Worm (Caenorhabditis elegans) whole organism, L4 larva: Measurements from ENCODE around the gene col-99.

Experiments
- D1046.2 ChIP-seq: fragments of 200-800 bp; sonication (Bioruptor generic); IDR thresholded peaks from 2 replicates; pipeline ENCODE4 v1.3.6; 2022; ENCODE audit warnings: missing genetic modification characterization, missing compliant biosample characterization
- F10B5.3 ChIP-seq: sonication (generic microtip); optimal IDR thresholded peaks from 2 replicates; lab custom pipeline; 2016; ENCODE audit warnings: mild to moderate bottlenecking, missing genetic modification characterization, missing compliant biosample characterization
- F26F4.8 ChIP-seq: fragments of 200-800 bp; sonication (Bioruptor generic); conservative IDR thresholded peaks from 2 replicates; pipeline ENCODE4 v1.3.6; 2022; ENCODE audit warnings: missing genetic modification characterization, missing compliant biosample characterization
- F37D6.2 ChIP-seq: sonication (generic microtip); optimal IDR thresholded peaks from 2 replicates; lab custom pipeline; 2016; ENCODE audit warnings: mild to moderate bottlenecking, missing genetic modification characterization, missing compliant biosample characterization
- F44E2.7 ChIP-seq: fragments of 200-800 bp; sonication (Bioruptor generic); IDR thresholded peaks from 2 replicates; pipeline ENCODE4 v2.1.2; 2022; ENCODE audit warnings: missing genetic modification characterization, missing compliant biosample characterization
- T26A8.4 ChIP-seq: fragments of 200-800 bp; sonication (Bioruptor generic); IDR thresholded peaks from 2 replicates; pipeline ENCODE4 v1.3.6; 2022; ENCODE audit warnings: missing genetic modification characterization, missing compliant biosample characterization
- Y48G9A.11 ChIP-seq: fragments of 200-800 bp; sonication (Bioruptor generic); IDR thresholded peaks from 2 replicates; pipeline ENCODE4 v1.3.6; 2022; ENCODE audit warnings: missing genetic modification reagents, missing genetic modification characterization, missing compliant biosample characterization
- Y75B8A.6 ChIP-seq: fragments of 200-800 bp; sonication (Bioruptor generic); IDR thresholded peaks from 2 replicates; pipeline ENCODE4 v1.3.6; 2022; ENCODE audit warnings: missing genetic modification reagents, missing genetic modification characterization, missing compliant biosample characterization
- ZK337.2 ChIP-seq: fragments of 200-800 bp; sonication (Bioruptor generic); IDR thresholded peaks from 2 replicates; pipeline ENCODE4 v1.3.6; 2022; ENCODE audit warnings: missing genetic modification reagents, missing genetic modification characterization, missing compliant biosample characterization
- ZK546.5 ChIP-seq, 2 experiments: sonication (generic microtip); optimal IDR thresholded peaks; 2 replicates each; lab custom pipeline; 2017; ENCODE audit warnings: missing biosample characterization in 2 of 2, missing genetic modification characterization in 2 of 2
- aha-1 ChIP-seq: fragments of 150-350 bp; peaks from one replicate; lab custom pipeline; 2014; ENCODE audit warnings: missing biosample characterization, missing genetic modification characterization
- ctbp-1 ChIP-seq: fragments of 200-800 bp; sonication (Bioruptor generic); IDR thresholded peaks from 2 replicates; pipeline ENCODE4 v1.3.6; 2022; ENCODE audit warnings: missing genetic modification reagents, missing genetic modification characterization, missing compliant biosample characterization
- dmd-8 ChIP-seq: fragments of 200-800 bp; sonication (Bioruptor generic); IDR thresholded peaks from 2 replicates; pipeline ENCODE4 v1.3.6; 2022; ENCODE audit warnings: missing genetic modification characterization, missing compliant biosample characterization
- dmd-9 ChIP-seq: fragments of 200-800 bp; sonication (Bioruptor generic); IDR thresholded peaks from 2 replicates; pipeline ENCODE4 v1.3.6; 2022; ENCODE audit warnings: missing genetic modification reagents, missing genetic modification characterization, missing compliant biosample characterization
- dpl-1 ChIP-seq: fragments of 150-350 bp; optimal IDR thresholded peaks from 2 replicates; lab custom pipeline; 2014; ENCODE audit warnings: missing biosample characterization, missing genetic modification reagents, missing genetic modification characterization
- duxl-1 ChIP-seq: sonication (generic microtip); optimal IDR thresholded peaks from 2 replicates; lab custom pipeline; 2016; ENCODE audit warnings: mild to moderate bottlenecking, missing genetic modification characterization, moderate library complexity, missing compliant biosample characterization; ENCODE audit not compliant: poor library complexity
- egl-43 ChIP-seq: fragments of 200-800 bp; sonication (Bioruptor generic); IDR thresholded peaks from 2 replicates; pipeline ENCODE4 v1.3.6; 2022; ENCODE audit warnings: missing genetic modification reagents, missing genetic modification characterization, missing compliant biosample characterization
- gei-8 ChIP-seq: fragments of 200-800 bp; sonication (Bioruptor generic); optimal IDR thresholded peaks from 2 replicates; lab custom pipeline; 2018; ENCODE audit warnings: mild to moderate bottlenecking, missing genetic modification characterization, missing compliant biosample characterization
- hlh-11 ChIP-seq: fragments of 200-800 bp; sonication (Bioruptor generic); optimal IDR thresholded peaks from 2 replicates; lab custom pipeline; 2018; ENCODE audit warnings: mild to moderate bottlenecking, missing genetic modification characterization, missing compliant biosample characterization
- hmg-1.1 ChIP-seq: fragments of 200-800 bp; sonication (Bioruptor generic); IDR thresholded peaks from 2 replicates; pipeline ENCODE4 v1.3.6; 2022; ENCODE audit warnings: missing genetic modification reagents, missing genetic modification characterization, missing compliant biosample characterization
- jun-1 ChIP-seq: fragments of 150-350 bp; optimal IDR thresholded peaks from 2 replicates; lab custom pipeline; 2014; ENCODE audit warnings: missing biosample characterization, missing genetic modification reagents, missing genetic modification characterization
- lin-29 ChIP-seq: fragments of 200-800 bp; sonication (Bioruptor generic); IDR thresholded peaks from 2 replicates; pipeline ENCODE4 v1.3.6; 2022; ENCODE audit warnings: missing genetic modification reagents, missing genetic modification characterization, missing compliant biosample characterization
- lin-38 ChIP-seq: fragments of 200-800 bp; sonication (Bioruptor generic); IDR thresholded peaks from 2 replicates; pipeline ENCODE4 v1.3.6; 2022; ENCODE audit warnings: missing genetic modification reagents, missing genetic modification characterization, missing compliant biosample characterization
- lir-3 ChIP-seq: sonication (generic microtip); optimal IDR thresholded peaks from 2 replicates; lab custom pipeline; 2016; ENCODE audit warnings: mild to moderate bottlenecking, missing genetic modification characterization, missing compliant biosample characterization
- madf-5 ChIP-seq, 2 experiments: fragments of 200-800 bp; sonication (Bioruptor generic); IDR thresholded peaks; 2 replicates each; pipeline ENCODE4 v1.3.6; 2022; ENCODE audit warnings: missing compliant biosample characterization in 2 of 2, missing genetic modification characterization in 2 of 2
- madf-9 ChIP-seq: fragments of 200-800 bp; sonication (Bioruptor generic); conservative IDR thresholded peaks from 2 replicates; pipeline ENCODE4 v1.3.6; 2022; ENCODE audit warnings: missing genetic modification reagents, missing genetic modification characterization, missing compliant biosample characterization
- mdl-1 ChIP-seq, 2 experiments: fragments of 150-350 bp in 1 of 2; sonication (generic microtip) in 1 of 2; optimal IDR thresholded peaks; 2 replicates each; lab custom pipeline; 2014 to 2017; ENCODE audit warnings: missing biosample characterization in 2 of 2, missing genetic modification characterization in 2 of 2
- mep-1 ChIP-seq: fragments of 150-350 bp; sonication (generic microtip); optimal IDR thresholded peaks from 3 replicates; lab custom pipeline; 2014; ENCODE audit warnings: missing biosample characterization, missing genetic modification characterization
- mes-2 ChIP-seq: sonication (generic microtip); optimal IDR thresholded peaks from 2 replicates; lab custom pipeline; 2016; ENCODE audit warnings: missing genotype, mild to moderate bottlenecking, missing genetic modification characterization, missing compliant biosample characterization; ENCODE audit not compliant: poor library complexity, severe bottlenecking
- mxl-3 ChIP-seq: fragments of 200-800 bp; sonication (Bioruptor generic); optimal IDR thresholded peaks from 2 replicates; lab custom pipeline; 2018; ENCODE audit warnings: mild to moderate bottlenecking, missing genetic modification characterization, missing compliant biosample characterization
- nhr-28 ChIP-seq: fragments of 150-350 bp; optimal IDR thresholded peaks from 2 replicates; lab custom pipeline; 2014; ENCODE audit warnings: missing biosample characterization, missing genetic modification characterization
- nhr-48 ChIP-seq: sonication (generic microtip); optimal IDR thresholded peaks from 2 replicates; lab custom pipeline; 2016; ENCODE audit warnings: mild to moderate bottlenecking, missing genetic modification characterization, missing compliant biosample characterization
- pha-4 ChIP-seq, 2 experiments: fragments of 150-350 bp in 1 of 2; fragments of 200-800 bp in 1 of 2; sonication (Bioruptor generic) in 1 of 2; IDR thresholded peaks in 1 of 2; optimal IDR thresholded peaks in 1 of 2; 2 replicates each; pipeline versions ENCODE4 v1.3.6 to Lab custom; 2014 to 2022; ENCODE audit warnings: missing genetic modification characterization in 2 of 2, missing genetic modification reagents in 2 of 2, missing biosample characterization in 1 of 2, missing compliant biosample characterization in 1 of 2
- rbr-2 ChIP-seq: sonication (generic microtip); optimal IDR thresholded peaks from 2 replicates; lab custom pipeline; 2016; ENCODE audit warnings: missing genotype, missing genetic modification characterization, missing compliant biosample characterization
- sdz-12 ChIP-seq: fragments of 200-800 bp; sonication (Bioruptor generic); optimal IDR thresholded peaks from 2 replicates; lab custom pipeline; 2018; ENCODE audit warnings: mild to moderate bottlenecking, missing genetic modification characterization, missing compliant biosample characterization
- spr-1 ChIP-seq: sonication (generic microtip); optimal IDR thresholded peaks from 2 replicates; lab custom pipeline; 2016; ENCODE audit warnings: mild to moderate bottlenecking, missing genetic modification characterization, missing compliant biosample characterization
- tra-1 ChIP-seq: fragments of 200-800 bp; sonication (Bioruptor generic); IDR thresholded peaks from 2 replicates; pipeline ENCODE4 v1.3.6; 2022; ENCODE audit warnings: missing genetic modification reagents, missing genetic modification characterization, missing compliant biosample characterization
- vab-7 ChIP-seq: fragments of 200-800 bp; sonication (Bioruptor generic); IDR thresholded peaks from 2 replicates; pipeline ENCODE4 v1.3.6; 2022; ENCODE audit warnings: missing genetic modification reagents, missing genetic modification characterization, missing compliant biosample characterization
- zfp-2 ChIP-seq: sonication (generic microtip); optimal IDR thresholded peaks from 2 replicates; lab custom pipeline; 2016; ENCODE audit warnings: mild to moderate bottlenecking, missing genetic modification characterization, missing compliant biosample characterization
- zfp-3 ChIP-seq: fragments of 200-800 bp; sonication (Bioruptor generic); conservative IDR thresholded peaks from 2 replicates; pipeline ENCODE4 v1.3.6; 2022; ENCODE audit warnings: missing genetic modification reagents, missing genetic modification characterization, missing compliant biosample characterization
- ztf-7 ChIP-seq: fragments of 150-350 bp; optimal IDR thresholded peaks from 2 replicates; lab custom pipeline; 2014; ENCODE audit warnings: missing biosample characterization, missing genetic modification characterization

The col-99 gene

ce11 chrIV:143807-144371 is 3.8 kb downstream of the col-99 start (continued):
- TF ChIP-seq pha-4 (GFP tag; IDR thresholded peaks at IDR 0.05; lab: Robert Waterston, UW) (peak; percentile 89), pha-4 (tag; optimal IDR thresholded peaks at IDR 0.05; lab: Kevin White, UChicago) (no peak), Y75B8A.6 (GFP tag; lab: Robert Waterston, UW) (peak; percentile 70; the same call in 1 of the 2 replicates), lin-38 (GFP tag; lab: Robert Waterston, UW) (peak; percentile 75), Y48G9A.11 (GFP tag; lab: Robert Waterston, UW) (peak; percentile 56), lir-3 (tag; lab: Kevin White, UChicago) (peak; percentile 64), T26A8.4 (GFP tag; lab: Robert Waterston, UW) (peak; percentile 57; the same call in 1 of the 2 replicates), lin-29 (GFP tag; lab: Robert Waterston, UW) (no peak), ztf-7 (peak; percentile 37), nhr-48 (tag; lab: Kevin White, UChicago) (no peak), aha-1 (peak; percentile 97), egl-43 (GFP tag; lab: Robert Waterston, UW) (peak; percentile 92), dmd-9 (GFP tag; lab: Robert Waterston, UW) (0 out of 2 replicates have a peak, but pooled peaks have one; percentile 51), F44E2.7 (GFP tag; lab: Robert Waterston, UW) (0 out of 2 replicates have a peak, but pooled peaks have one; percentile 67), D1046.2 (peak; percentile 79), spr-1 (tag; lab: Kevin White, UChicago) (peak; percentile 43), ZK337.2 (GFP tag; lab: Robert Waterston, UW) (peak; percentile 81; the same call in 1 of the 2 replicates), madf-9 (GFP tag; lab: Robert Waterston, UW) (peak; percentile 83), tra-1 (GFP tag; lab: Robert Waterston, UW) (peak; percentile 77; the same call in 1 of the 2 replicates), ZK546.5 (tag; optimal IDR thresholded peaks at IDR 0.05; lab: Kevin White, UChicago) (no peak), zfp-2 (tag; lab: Kevin White, UChicago) (peak; percentile 43), duxl-1 (tag; lab: Kevin White, UChicago) (peak; percentile 58), F10B5.3 (tag; lab: Kevin White, UChicago) (peak; percentile 40), jun-1 (tag; lab: Kevin White, UChicago) (no peak), mdl-1 (tag; optimal IDR thresholded peaks at IDR 0.05; lab: Kevin White, UChicago) (peak; percentile 63 to 97), gei-8 (GFP tag; lab: Kevin White, UChicago) (peak; percentile 40), mes-2 (tag; lab: Kevin White, UChicago) (peak; percentile 79), sdz-12 (GFP tag; lab: Kevin White, UChicago) (peak; percentile 49), vab-7 (GFP tag; lab: Robert Waterston, UW) (peak; percentile 90), nhr-28 (tag; lab: Kevin White, UChicago) (peak; percentile 8), dpl-1 (GFP tag; lab: Kevin White, UChicago) (no peak), zfp-3 (no peak; the same call in 1 of the 2 replicates), mxl-3 (GFP tag; lab: Kevin White, UChicago) (peak; percentile 72), dmd-8 (GFP tag; lab: Robert Waterston, UW) (peak; percentile 86), hmg-1.1 (GFP tag; lab: Robert Waterston, UW) (peak; percentile 95), madf-5 (GFP tag; IDR thresholded peaks at IDR 0.05; lab: Robert Waterston, UW) (peak in 1 of 2 experiments; percentile 81; a peak in 1 of 4 replicates), hlh-11 (tag; lab: Kevin White, UChicago) (peak; percentile 64), ctbp-1 (GFP tag; lab: Robert Waterston, UW) (peak; percentile 76), rbr-2 (tag; lab: Kevin White, UChicago) (peak; percentile 60), mep-1 (peak; percentile 73), F37D6.2 (peak; percentile 34), F26F4.8 (GFP tag; lab: Robert Waterston, UW) (peak; percentile 74; the same call in 1 of the 2 replicates)
- TF ChIP-seq, all 104 proteins: peak for 58
